Worm (Caenorhabditis elegans): Measurements from ENCODE around the gene T21D12.7.

The T21D12.7 gene

DNA sequence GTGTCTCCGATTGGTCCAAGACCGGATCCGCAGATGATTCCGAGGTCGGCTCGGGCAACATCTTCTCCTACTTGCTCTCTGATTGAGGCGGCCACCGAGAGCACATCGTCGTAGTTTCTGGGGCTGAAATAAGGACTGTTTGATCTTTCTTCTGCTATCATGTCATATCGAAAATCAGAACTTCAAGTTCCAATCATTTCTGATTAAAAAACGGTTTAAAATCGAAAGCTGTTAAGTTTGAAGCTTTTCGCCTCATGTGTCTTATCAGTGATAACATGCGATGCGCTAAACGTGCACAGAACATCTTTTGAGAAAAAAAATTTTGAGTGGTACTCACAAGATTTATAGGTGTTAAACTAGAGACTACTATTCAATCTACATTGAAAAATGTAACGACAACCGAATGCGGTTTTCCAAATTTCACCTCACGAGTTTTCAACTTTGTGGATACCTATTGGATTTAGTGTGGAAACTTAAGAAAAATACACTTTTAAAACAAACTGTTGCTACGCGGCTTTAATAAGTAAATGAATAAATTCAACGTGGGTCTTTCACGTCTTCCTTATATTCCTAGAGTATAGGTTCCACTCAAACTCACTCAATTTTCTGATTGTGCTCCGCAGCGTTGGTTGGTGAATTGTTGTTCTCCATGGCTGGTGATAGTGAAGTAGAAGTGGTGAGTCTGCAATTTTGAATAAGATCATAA, 2.9 kb upstream of the T21D12.7 start:
- TF ChIP-seq efl-1 (optimal IDR thresholded peaks at IDR 0.05) (no peak), efl-1 (GFP tag; optimal IDR thresholded peaks at IDR 0.05 in 1 of 2) (peak in 1 of 2 experiments; percentile 93), lir-3 (tag; optimal IDR thresholded peaks at IDR 0.05; ENCODE audit: poor library complexity) (no peak), nhr-85 (tag) (peak; percentile 51), aly-2 (tag; optimal IDR thresholded peaks at IDR 0.05) (no peak), mab-9 (GFP tag; IDR thresholded peaks at IDR 0.05) (no peak)

DNA sequence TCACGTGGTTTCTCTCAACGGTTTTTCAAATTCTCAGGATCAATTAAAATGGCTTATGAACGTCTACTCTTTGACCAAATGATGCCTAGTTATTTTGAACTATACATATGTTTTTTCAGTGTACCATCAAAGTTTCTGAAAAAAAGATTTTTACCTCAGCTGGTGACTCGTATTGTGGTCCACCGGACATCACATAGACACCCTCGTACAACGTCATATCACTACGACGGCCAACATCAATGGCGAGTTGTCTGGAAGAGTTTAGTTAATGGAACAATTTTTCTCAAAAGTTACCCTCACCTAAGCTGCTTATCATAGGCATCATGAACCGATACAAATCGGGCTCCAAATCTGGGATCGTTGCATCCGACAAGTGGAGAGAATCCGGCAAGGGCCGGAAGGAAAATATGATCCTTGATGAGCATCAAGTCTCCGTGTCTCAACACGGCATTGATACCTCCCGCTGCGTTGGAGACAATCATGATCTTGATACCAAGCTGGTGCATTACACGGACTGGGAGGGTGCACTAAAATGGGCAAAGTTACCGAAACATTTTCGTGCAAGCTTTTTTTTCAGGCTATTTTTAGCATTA, 2.0 kb upstream of the T21D12.7 start:
- TF ChIP-seq dpl-1 (GFP tag; optimal IDR thresholded peaks at IDR 0.05) (no peak), irx-1 (tag; optimal IDR thresholded peaks at IDR 0.05) (no peak), lin-15B (tag; optimal IDR thresholded peaks at IDR 0.05) (no peak), ceh-8 (GFP tag; optimal IDR thresholded peaks at IDR 0.05) (no peak), blmp-1 (tag; optimal IDR thresholded peaks at IDR 0.05) (no peak), C34B4.2 (tag; optimal IDR thresholded peaks at IDR 0.05) (no peak), fkh-8 (tag; optimal IDR thresholded peaks at IDR 0.05) (no peak), aly-2 (tag; optimal IDR thresholded peaks at IDR 0.05) (no peak), swsn-7 (tag; optimal IDR thresholded peaks at IDR 0.05) (no peak), pag-3 (tag; optimal IDR thresholded peaks at IDR 0.05; ENCODE audit: borderline replicate concordance, insufficient read depth) (no peak), ceh-82 (tag; optimal IDR thresholded peaks at IDR 0.05) (no peak), pqm-1 (tag; optimal IDR thresholded peaks at IDR 0.05) (no peak), nhr-85 (tag) (peak; percentile 77), efl-1 (optimal IDR thresholded peaks at IDR 0.05) (no peak), efl-1 (GFP tag; optimal IDR thresholded peaks at IDR 0.05 in 1 of 2) (peak in 1 of 2 experiments; percentile 79), elt-2 (tag; optimal IDR thresholded peaks at IDR 0.05) (peak; percentile 10), hlh-4 (tag; optimal IDR thresholded peaks at IDR 0.05) (no peak), fkh-10 (GFP tag; optimal IDR thresholded peaks at IDR 0.05) (no peak), nhr-237 (tag; optimal IDR thresholded peaks at IDR 0.05) (no peak), lsy-2 (tag; optimal IDR thresholded peaks at IDR 0.05) (no peak), isw-1 (GFP tag; IDR thresholded peaks at IDR 0.05) (no peak), tbx-2 (tag; optimal IDR thresholded peaks at IDR 0.05) (no peak), C04F5.9 (tag; optimal IDR thresholded peaks at IDR 0.05) (no peak), hlh-17 (GFP tag; optimal IDR thresholded peaks at IDR 0.05; ENCODE audit: borderline replicate concordance) (no peak)

- TF ChIP-seq ceh-8 (GFP tag; optimal IDR thresholded peaks at IDR 0.05), result no peak
- TF ChIP-seq hpl-2 (GFP tag; optimal IDR thresholded peaks at IDR 0.05), result peak; percentile 25
- peak; percentile 48 for TF ChIP-seq snu-23 (GFP tag; optimal IDR thresholded peaks at IDR 0.05)
- no peak for TF ChIP-seq nhr-11 (tag; optimal IDR thresholded peaks at IDR 0.05)
- TF ChIP-seq ceh-63 (GFP tag; optimal IDR thresholded peaks at IDR 0.05), result no peak
- TF ChIP-seq lir-3 (tag; optimal IDR thresholded peaks at IDR 0.05; ENCODE audit: poor library complexity), result peak; percentile 23
- TF ChIP-seq pag-3 (tag; optimal IDR thresholded peaks at IDR 0.05; ENCODE audit: borderline replicate concordance, insufficient read depth), result no peak
- TF ChIP-seq elt-3 (tag; optimal IDR thresholded peaks at IDR 0.05), result no peak
- peak; percentile 20 for TF ChIP-seq ama-1 (optimal IDR thresholded peaks at IDR 0.05)
- TF ChIP-seq jun-1 (tag; optimal IDR thresholded peaks at IDR 0.05), result peak; percentile 76
- no peak for TF ChIP-seq mdl-1 (tag; optimal IDR thresholded peaks at IDR 0.05)
- peak; percentile 96 for TF ChIP-seq elt-2 (tag; optimal IDR thresholded peaks at IDR 0.05)
- TF ChIP-seq tlp-1 (tag; optimal IDR thresholded peaks at IDR 0.05), result no peak
- no peak for TF ChIP-seq lin-13 (GFP tag; optimal IDR thresholded peaks at IDR 0.05)
- no peak for TF ChIP-seq vab-15 (tag; optimal IDR thresholded peaks at IDR 0.05)
- no peak for TF ChIP-seq nhr-12 (tag; optimal IDR thresholded peaks at IDR 0.05)
- TF ChIP-seq aha-1 (tag; optimal IDR thresholded peaks at IDR 0.05), result no peak
- no peak for TF ChIP-seq mef-2 (tag; optimal IDR thresholded peaks at IDR 0.05)
- TF ChIP-seq unc-98 (GFP tag; IDR thresholded peaks at IDR 0.05), result no peak
- no peak for TF ChIP-seq pax-3 (tag; optimal IDR thresholded peaks at IDR 0.05)
- TF ChIP-seq nhr-76 (tag; optimal IDR thresholded peaks at IDR 0.05), result no peak
- no peak for TF ChIP-seq fos-1 (tag; optimal IDR thresholded peaks at IDR 0.05)
- no peak for TF ChIP-seq lin-15B (tag; optimal IDR thresholded peaks at IDR 0.05)
- no peak for TF ChIP-seq fkh-10 (GFP tag; optimal IDR thresholded peaks at IDR 0.05)
- TF ChIP-seq rnt-1 (tag; optimal IDR thresholded peaks at IDR 0.05), result no peak
- TF ChIP-seq sptf-1 (tag; optimal IDR thresholded peaks at IDR 0.05), result no peak
- TF ChIP-seq nhr-90 (tag; optimal IDR thresholded peaks at IDR 0.05; ENCODE audit: poor library complexity), result peak; percentile 78
- TF ChIP-seq tbx-2 (tag; optimal IDR thresholded peaks at IDR 0.05), result peak; percentile 9
These were observed 653 bp upstream of the T21D12.7 start for ce11 chrIV:291851-292367.

All from whole organism, L1 larva.